Fruit fly (Drosophila melanogaster): ENCODE data around the gene Task6.

The Task6 gene

dm6 chr3R:13659865-13660738, 14.2 kb downstream of the Task6 start, which contains the start of gene Hrb87F (continued):
- peak; percentile 40; the same call in 1 of the 3 replicates for TF ChIP-seq CG11456 (GFP tag; IDR thresholded peaks at IDR 0.05)
- no peak for TF ChIP-seq tup (GFP tag; optimal IDR thresholded peaks at IDR 0.05)
- TF ChIP-seq Camta (GFP tag; optimal IDR thresholded peaks at IDR 0.05), result no peak
- no peak for TF ChIP-seq pnt (GFP tag; optimal IDR thresholded peaks at IDR 0.05)
- TF ChIP-seq sisA (GFP tag; IDR thresholded peaks at IDR 0.05), result 0 out of 2 replicates have a peak, but pooled peaks have one; percentile 18
- TF ChIP-seq sd (tag; optimal IDR thresholded peaks at IDR 0.05), result no peak
- no peak for TF ChIP-seq CG10366 (GFP tag; IDR thresholded peaks at IDR 0.05)
- no peak for TF ChIP-seq cwo (GFP tag; optimal IDR thresholded peaks at IDR 0.05)
- TF ChIP-seq HHEX (GFP tag; optimal IDR thresholded peaks at IDR 0.05), result no peak
- TF ChIP-seq Mad (GFP tag; optimal IDR thresholded peaks at IDR 0.05), result no peak
- no peak for TF ChIP-seq knrl (GFP tag; IDR thresholded peaks at IDR 0.05; ENCODE audit: partially characterized antibody)
- TF ChIP-seq vvl (GFP tag; IDR thresholded peaks at IDR 0.05), result no peak
- TF ChIP-seq CG11696 (GFP tag; IDR thresholded peaks at IDR 0.05), result no peak
- no peak for TF ChIP-seq Ssrp (tag; optimal IDR thresholded peaks at IDR 0.05)
- no peak for TF ChIP-seq CG14441 (GFP tag; IDR thresholded peaks at IDR 0.05)
- TF ChIP-seq Nf-YA (GFP tag; IDR thresholded peaks at IDR 0.05), result no peak
- peak in 1 of 2 experiments; percentile 9 for TF ChIP-seq bsh (GFP tag; optimal IDR thresholded peaks at IDR 0.05)
- TF ChIP-seq Usf (GFP tag; optimal IDR thresholded peaks at IDR 0.05), result no peak
- no peak for TF ChIP-seq prd (optimal IDR thresholded peaks at IDR 0.05)
- TF ChIP-seq prd (GFP tag; IDR thresholded peaks at IDR 0.05), result peak; percentile 55; the same call in 2 of the 3 replicates
- TF ChIP-seq CG12219 (GFP tag; optimal IDR thresholded peaks at IDR 0.05), result no peak
- TF ChIP-seq CG1024 (GFP tag; IDR thresholded peaks at IDR 0.05), result peak; percentile 87
- TF ChIP-seq CG10321 (GFP tag; IDR thresholded peaks at IDR 0.05), result no peak
- TF ChIP-seq Vsx1 (GFP tag; optimal IDR thresholded peaks at IDR 0.05), result no peak

- TF ChIP-seq CG5180 (GFP tag; optimal IDR thresholded peaks at IDR 0.05), result no peak
These were observed 18.0 kb downstream of the Task6 start, which contains the start of gene Rbp4 for dm6 chr3R:13656294-13656693. Rbp4 (minus strand) TSS chr3R:13656394.

- peak; percentile 77 for TF ChIP-seq psq (GFP tag; optimal IDR thresholded peaks at IDR 0.05)
- no peak for TF ChIP-seq cwo (GFP tag; optimal IDR thresholded peaks at IDR 0.05)
- TF ChIP-seq Sin3A (optimal IDR thresholded peaks at IDR 0.05), result peak; percentile 14
- TF ChIP-seq zen2 (GFP tag; IDR thresholded peaks at IDR 0.05; ENCODE audit: partially characterized antibody), result no peak
- TF ChIP-seq peb (GFP tag; IDR thresholded peaks at IDR 0.05), result no peak
- TF ChIP-seq Trl (optimal IDR thresholded peaks at IDR 0.05), result peak; percentile 46 to 71
- TF ChIP-seq Trl (GFP tag; optimal IDR thresholded peaks at IDR 0.05), result no peak
- no peak for TF ChIP-seq dimm (GFP tag; IDR thresholded peaks at IDR 0.05)
- TF ChIP-seq bigmax (GFP tag; optimal IDR thresholded peaks at IDR 0.05), result peak; percentile 95
- no peak for TF ChIP-seq gsb-n (tag; optimal IDR thresholded peaks at IDR 0.05)
- no peak for TF ChIP-seq Dip2 (GFP tag; IDR thresholded peaks at IDR 0.05)
- no peak for TF ChIP-seq Nf-YB (GFP tag; optimal IDR thresholded peaks at IDR 0.05)
- TF ChIP-seq fru (optimal IDR thresholded peaks at IDR 0.05), result no peak
- TF ChIP-seq Sry-δ (GFP tag; optimal IDR thresholded peaks at IDR 0.05), result no peak
- TF ChIP-seq tx (GFP tag; optimal IDR thresholded peaks at IDR 0.05), result no peak
- no peak for TF ChIP-seq abd-A (tag; optimal IDR thresholded peaks at IDR 0.05)
- no peak for TF ChIP-seq CG10321 (GFP tag; IDR thresholded peaks at IDR 0.05)
- no peak for TF ChIP-seq Xrp1 (GFP tag; IDR thresholded peaks at IDR 0.05)
- peak; percentile 26 for TF ChIP-seq Neu2 (GFP tag; optimal IDR thresholded peaks at IDR 0.05; ENCODE audit: borderline replicate concordance)
- TF ChIP-seq fd96Cb (tag; optimal IDR thresholded peaks at IDR 0.05), result no peak
- no peak for TF ChIP-seq CG5245 (GFP tag; optimal IDR thresholded peaks at IDR 0.05)
- TF ChIP-seq kni (GFP tag; optimal IDR thresholded peaks at IDR 0.05), result peak; percentile 34
- TF ChIP-seq CG14441 (GFP tag; IDR thresholded peaks at IDR 0.05), result no peak
- peak; percentile 73; the same call in 1 of the 4 replicates for TF ChIP-seq chinmo (GFP tag; IDR thresholded peaks at IDR 0.05; ENCODE audit: partially characterized antibody)
These were observed 26.4 kb downstream of the Task6 start for dm6 chr3R:13647734-13648541.
